Fruit fly (Drosophila melanogaster) whole organism, wandering third instar larva: Measurements from ENCODE around the gene CG11584.

Experiments used
- Abd-B ChIP-seq: fragments of >200 bp; optimal IDR thresholded peaks from 2 replicates; lab custom pipeline; 2017; ENCODE audit warnings: missing biosample characterization, missing genetic modification characterization
- CG32264 ChIP-seq: fragments of 200-800 bp; sonication (Bioruptor generic); optimal IDR thresholded peaks from 2 replicates; lab custom pipeline; 2016; ENCODE audit warnings: missing biosample characterization, missing genetic modification characterization
- CG9705 ChIP-seq: fragments of 200-800 bp; sonication (Bioruptor generic); optimal IDR thresholded peaks from 2 replicates; lab custom pipeline; 2018; ENCODE audit warnings: missing biosample characterization, mild to moderate bottlenecking, missing genetic modification characterization
- Dfd ChIP-seq: fragments of >200 bp; optimal IDR thresholded peaks from 2 replicates; lab custom pipeline; 2017; ENCODE audit warnings: missing biosample characterization, missing genetic modification characterization
- Dif ChIP-seq: fragments of 200-275, 200-300 bp; sonication (Bioruptor generic); optimal IDR thresholded peaks from 2 replicates; lab custom pipeline; 2018; ENCODE audit warnings: missing biosample characterization, missing genetic modification characterization; ENCODE audit not compliant: partially characterized antibody
- HLH106 ChIP-seq: fragments of 200-800 bp; optimal IDR thresholded peaks from 3 replicates; lab custom pipeline; 2019; ENCODE audit warnings: missing biosample characterization, mild to moderate bottlenecking, missing genetic modification characterization, moderate library complexity
- Hnf4 ChIP-seq: fragments of 200-800 bp; sonication (Bioruptor generic); optimal IDR thresholded peaks from 2 replicates; lab custom pipeline; 2016; ENCODE audit warnings: missing biosample characterization, mild to moderate bottlenecking, missing genetic modification characterization
- Hr78 ChIP-seq: fragments of >200 bp; optimal IDR thresholded peaks from 2 replicates; lab custom pipeline; 2017; ENCODE audit warnings: missing biosample characterization, missing genetic modification characterization
- Mio ChIP-seq: sonication (Bioruptor generic); optimal IDR thresholded peaks from 2 replicates; lab custom pipeline; 2016; ENCODE audit warnings: missing biosample characterization, missing genetic modification characterization
- Myc ChIP-seq: fragments of >200 bp; optimal IDR thresholded peaks from 2 replicates; lab custom pipeline; 2017
- OdsH ChIP-seq: fragments of 200-800 bp; sonication (Bioruptor generic); optimal IDR thresholded peaks from 2 replicates; lab custom pipeline; 2016; ENCODE audit warnings: missing biosample characterization, mild to moderate bottlenecking, missing genetic modification characterization
- Rel ChIP-seq, 2 experiments: fragments of 200-800 bp; sonication (Bioruptor generic) in 1 of 2; optimal IDR thresholded peaks; 2 replicates in 1 of 2; 3 replicates in 1 of 2; lab custom pipeline; 2016 to 2019; ENCODE audit warnings: mild to moderate bottlenecking in 2 of 2, missing biosample characterization in 2 of 2, missing genetic modification characterization in 2 of 2, moderate library complexity in 1 of 2
- Sp1 ChIP-seq: fragments of 200-800 bp; sonication (Bioruptor generic); optimal IDR thresholded peaks from 3 replicates; lab custom pipeline; 2019; ENCODE audit warnings: missing biosample characterization, mild to moderate bottlenecking, missing genetic modification characterization, moderate library complexity
- Vsx2 ChIP-seq: fragments of 200-300, 225-300 bp; sonication (Bioruptor generic); optimal IDR thresholded peaks from 2 replicates; lab custom pipeline; 2018; ENCODE audit warnings: missing biosample characterization, missing genetic modification characterization; ENCODE audit not compliant: partially characterized antibody
- br ChIP-seq: fragments of 200-800 bp; sonication (Bioruptor generic); optimal IDR thresholded peaks from 2 replicates; lab custom pipeline; 2016; ENCODE audit warnings: missing biosample characterization, missing genetic modification characterization
- brk ChIP-seq: fragments of 200-800 bp; sonication (Bioruptor generic); optimal IDR thresholded peaks from 2 replicates; lab custom pipeline; 2016; ENCODE audit warnings: missing biosample characterization, mild to moderate bottlenecking, missing genetic modification characterization
- dsf ChIP-seq: sonication (Bioruptor generic); optimal IDR thresholded peaks from 2 replicates; lab custom pipeline; 2016; ENCODE audit warnings: missing biosample characterization, missing genetic modification characterization, borderline replicate concordance
- ey ChIP-seq: fragments of 200-800 bp; sonication (Bioruptor generic); optimal IDR thresholded peaks from 2 replicates; lab custom pipeline; 2016; ENCODE audit warnings: missing biosample characterization, missing genetic modification characterization
- foxo ChIP-seq, 2 experiments: fragments of 200-800 bp; sonication (Bioruptor generic); optimal IDR thresholded peaks; 2 replicates in 1 of 2; 3 replicates in 1 of 2; lab custom pipeline; 2016 to 2017; ENCODE audit warnings: missing biosample characterization in 2 of 2, missing genetic modification characterization in 2 of 2
- fru ChIP-seq: fragments of 200-800 bp; sonication (Bioruptor generic); optimal IDR thresholded peaks from 3 replicates; lab custom pipeline; 2016; ENCODE audit warnings: missing biosample characterization, mild to moderate bottlenecking, missing genetic modification characterization
- h ChIP-seq: fragments of 200-800 bp; sonication (Bioruptor generic); optimal IDR thresholded peaks from 3 replicates; lab custom pipeline; 2016; ENCODE audit warnings: missing biosample characterization, mild to moderate bottlenecking, missing genetic modification characterization
- jim ChIP-seq: fragments of 175-275, 200-325 bp; sonication (Bioruptor generic); optimal IDR thresholded peaks from 2 replicates; lab custom pipeline; 2016; ENCODE audit warnings: missing biosample characterization, mild to moderate bottlenecking, missing genetic modification characterization
- lola ChIP-seq: fragments of >200 bp; optimal IDR thresholded peaks from 2 replicates; lab custom pipeline; 2017; ENCODE audit warnings: missing biosample characterization, missing genetic modification characterization
- pan ChIP-seq: fragments of >200 bp; optimal IDR thresholded peaks from 2 replicates; lab custom pipeline; 2017
- rgr ChIP-seq: fragments of 200-800 bp; sonication (Bioruptor generic); optimal IDR thresholded peaks from 3 replicates; lab custom pipeline; 2016; ENCODE audit warnings: missing biosample characterization, mild to moderate bottlenecking, missing genetic modification characterization
- sage ChIP-seq: fragments of 200-800 bp; sonication (Bioruptor generic); optimal IDR thresholded peaks from 2 replicates; lab custom pipeline; 2016; ENCODE audit warnings: missing biosample characterization, mild to moderate bottlenecking, missing genetic modification characterization
- sv ChIP-seq: fragments of 200-800 bp; sonication (Bioruptor generic); optimal IDR thresholded peaks from 3 replicates; lab custom pipeline; 2016; ENCODE audit warnings: missing biosample characterization, missing genetic modification characterization
- usp ChIP-seq: fragments of >200 bp; optimal IDR thresholded peaks from 2 replicates; lab custom pipeline; 2017; ENCODE audit warnings: missing biosample characterization, missing genetic modification characterization
- woc ChIP-seq: sonication (Bioruptor generic); optimal IDR thresholded peaks from 2 replicates; lab custom pipeline; 2016; ENCODE audit warnings: missing biosample characterization, mild to moderate bottlenecking, missing genetic modification characterization

CG11584 gene

dm6 chrX:14149312-14149711 lies 31.5 kb upstream of the CG11584 start:
- TF ChIP-seq h (no peak), Rel (GFP tag; optimal IDR thresholded peaks at IDR 0.05; lab: Kevin White, UChicago) (no peak), Rel (tag; optimal IDR thresholded peaks at IDR 0.05; lab: Kevin White, UChicago) (no peak), Dfd (GFP tag; lab: Kevin White, UChicago) (no peak), Vsx2 (no peak), HLH106 (tag; lab: Kevin White, UChicago) (no peak), Dif (no peak), CG32264 (no peak), brk (GFP tag; lab: Kevin White, UChicago) (no peak), usp (no peak)
- TF ChIP-seq, all 38 proteins: peak for 0

dm6 chrX:14151906-14152305 lies 28.9 kb upstream of the CG11584 start, which contains the start of gene CG12479:
Gene CG12479, minus strand, starts transcription at chrX:14152006.
- TF ChIP-seq lola (GFP tag; lab: Kevin White, UChicago) = no peak
- no peak for TF ChIP-seq Dif
- TF ChIP-seq Hnf4 (GFP tag; lab: Kevin White, UChicago) = no peak
- no peak for TF ChIP-seq pan
- TF ChIP-seq rgr (GFP tag; lab: Kevin White, UChicago) = no peak
- no peak for TF ChIP-seq Dfd (GFP tag; lab: Kevin White, UChicago)
- TF ChIP-seq HLH106 (tag; lab: Kevin White, UChicago) = no peak
- no peak for TF ChIP-seq ey (GFP tag; lab: Kevin White, UChicago)
- TF ChIP-seq sv (GFP tag; lab: Kevin White, UChicago) = no peak
- TF ChIP-seq usp = no peak
- no peak for TF ChIP-seq OdsH (GFP tag; lab: Kevin White, UChicago)
- no peak for TF ChIP-seq Mio (GFP tag; lab: Kevin White, UChicago)
- no peak for TF ChIP-seq CG9705 (GFP tag; lab: Kevin White, UChicago)
- TF ChIP-seq fru (GFP tag; lab: Kevin White, UChicago) = no peak

dm6 chrX:14153689-14154088 lies 27.1 kb upstream of the CG11584 start:
- TF ChIP-seq sage (GFP tag; lab: Kevin White, UChicago) (no peak), ey (GFP tag; lab: Kevin White, UChicago) (no peak), Dif (no peak), dsf (GFP tag; lab: Kevin White, UChicago) (no peak), Myc (lab: Kevin White, UChicago) (no peak), fru (GFP tag; lab: Kevin White, UChicago) (no peak), Vsx2 (no peak), br (GFP tag; lab: Kevin White, UChicago) (no peak), Dfd (GFP tag; lab: Kevin White, UChicago) (no peak), CG9705 (GFP tag; lab: Kevin White, UChicago) (no peak), Hr78 (GFP tag; lab: Kevin White, UChicago) (no peak), Abd-B (GFP tag; lab: Kevin White, UChicago) (no peak), foxo (GFP tag; optimal IDR thresholded peaks at IDR 0.05; lab: Kevin White, UChicago) (no peak), rgr (GFP tag; lab: Kevin White, UChicago) (no peak), Rel (GFP tag; optimal IDR thresholded peaks at IDR 0.05; lab: Kevin White, UChicago) (no peak), Rel (tag; optimal IDR thresholded peaks at IDR 0.05; lab: Kevin White, UChicago) (no peak), Sp1 (GFP tag; lab: Kevin White, UChicago) (no peak), Hnf4 (GFP tag; lab: Kevin White, UChicago) (no peak)

dm6 chrX:14169068-14169642 lies 11.7 kb upstream of the CG11584 start, which contains the start of gene CG12480:
Gene CG12480, plus strand, starts transcription at chrX:14169592.
- TF ChIP-seq sv (GFP tag; lab: Kevin White, UChicago) (peak; percentile 32), usp (no peak)
- TF ChIP-seq, all 38 proteins: peak for 1

dm6 chrX:14172524-14172923 lies 8.3 kb upstream of the CG11584 start, which contains the start of gene betaNACtes1:
Gene betaNACtes1, minus strand, starts transcription at chrX:14172624.
- no peak for TF ChIP-seq h
- TF ChIP-seq dsf (GFP tag; lab: Kevin White, UChicago) = no peak
- no peak for TF ChIP-seq Dfd (GFP tag; lab: Kevin White, UChicago)
- TF ChIP-seq Hr78 (GFP tag; lab: Kevin White, UChicago) = no peak
- no peak for TF ChIP-seq br (GFP tag; lab: Kevin White, UChicago)
- no peak for TF ChIP-seq Dif
- TF ChIP-seq pan = no peak
- TF ChIP-seq woc (GFP tag; lab: Kevin White, UChicago) = no peak
- TF ChIP-seq foxo (GFP tag; optimal IDR thresholded peaks at IDR 0.05; lab: Kevin White, UChicago) = no peak

- TF ChIP-seq jim (GFP tag; lab: Kevin White, UChicago) = no peak
- peak; percentile 27 for TF ChIP-seq Vsx2
Measured at dm6 chrX:14173654-14174053, 7.2 kb upstream of the CG11584 start.
